Worm (Caenorhabditis elegans): ENCODE measurements around the gene lin-1.

The lin-1 gene

ce11 chrIV:2300186-2300585 lies at the start of gene lin-1:
TSS of gene lin-1 (minus strand) at chrIV:2300286.
- TF ChIP-seq dao-5 (tag; optimal IDR thresholded peaks at IDR 0.05) (no peak), W03F9.2 (tag; optimal IDR thresholded peaks at IDR 0.05) (no peak), him-1 (tag; optimal IDR thresholded peaks at IDR 0.05) (no peak)

ce11 chrIV:2348862-2349321 lies 48.8 kb upstream of the lin-1 start, which contains the start of the genes ppgn-1 and tftc-1:
TSS of gene ppgn-1 (minus strand) at chrIV:2348912.
TSS of gene tftc-1 (plus strand) at chrIV:2349271.
- TF ChIP-seq W03F9.2 (tag; optimal IDR thresholded peaks at IDR 0.05) (peak; percentile 63), dao-5 (tag; optimal IDR thresholded peaks at IDR 0.05) (no peak)

- TF ChIP-seq W03F9.2 (tag; optimal IDR thresholded peaks at IDR 0.05) (no peak), him-1 (tag; optimal IDR thresholded peaks at IDR 0.05) (no peak), dao-5 (tag; optimal IDR thresholded peaks at IDR 0.05) (no peak)
Measured at ce11 chrIV:2334012-2334411, 33.9 kb upstream of the lin-1 start.

- TF ChIP-seq W03F9.2 (tag; optimal IDR thresholded peaks at IDR 0.05) (no peak), him-1 (tag; optimal IDR thresholded peaks at IDR 0.05) (no peak), dao-5 (tag; optimal IDR thresholded peaks at IDR 0.05) (no peak)
Measured at ce11 chrIV:2329540-2329939, 29.5 kb upstream of the lin-1 start, which contains the start of gene nhr-236. TSS of gene nhr-236 (minus strand) at chrIV:2329640.

- no peak for TF ChIP-seq W03F9.2 (tag; optimal IDR thresholded peaks at IDR 0.05)
Measured at ce11 chrIV:2327317-2327716, 27.2 kb upstream of the lin-1 start.

- no peak for TF ChIP-seq dao-5 (tag; optimal IDR thresholded peaks at IDR 0.05)
- TF ChIP-seq him-1 (tag; optimal IDR thresholded peaks at IDR 0.05), result no peak
- TF ChIP-seq W03F9.2 (tag; optimal IDR thresholded peaks at IDR 0.05), result no peak
Measured at ce11 chrIV:2322998-2323397, 22.9 kb upstream of the lin-1 start, which contains the start of gene nsy-4. TSS of gene nsy-4 (plus strand) at chrIV:2323271.

- no peak for TF ChIP-seq him-1 (tag; optimal IDR thresholded peaks at IDR 0.05)
- no peak for TF ChIP-seq W03F9.2 (tag; optimal IDR thresholded peaks at IDR 0.05)
- TF ChIP-seq dao-5 (tag; optimal IDR thresholded peaks at IDR 0.05), result no peak
Measured at ce11 chrIV:2321546-2321945, 21.5 kb upstream of the lin-1 start.

ce11 chrIV:2320009-2320408 lies 19.9 kb upstream of the lin-1 start:
- no peak for TF ChIP-seq W03F9.2 (tag; optimal IDR thresholded peaks at IDR 0.05)
- no peak for TF ChIP-seq dao-5 (tag; optimal IDR thresholded peaks at IDR 0.05)
- TF ChIP-seq him-1 (tag; optimal IDR thresholded peaks at IDR 0.05), result no peak

ce11 chrIV:2316796-2317195 lies 16.7 kb upstream of the lin-1 start:
- TF ChIP-seq him-1 (tag; optimal IDR thresholded peaks at IDR 0.05) (no peak), dao-5 (tag; optimal IDR thresholded peaks at IDR 0.05) (no peak), W03F9.2 (tag; optimal IDR thresholded peaks at IDR 0.05) (no peak)

ce11 chrIV:2316273-2316672 lies 16.2 kb upstream of the lin-1 start, which contains the start of gene Y38F2AL.12:
TSS of gene Y38F2AL.12 (plus strand) at chrIV:2316573.
- TF ChIP-seq W03F9.2 (tag; optimal IDR thresholded peaks at IDR 0.05) (no peak), him-1 (tag; optimal IDR thresholded peaks at IDR 0.05) (no peak), dao-5 (tag; optimal IDR thresholded peaks at IDR 0.05) (no peak)

- TF ChIP-seq dao-5 (tag; optimal IDR thresholded peaks at IDR 0.05), result no peak
- TF ChIP-seq him-1 (tag; optimal IDR thresholded peaks at IDR 0.05), result no peak
- TF ChIP-seq W03F9.2 (tag; optimal IDR thresholded peaks at IDR 0.05), result no peak
Measured at ce11 chrIV:2315545-2315995, 15.5 kb upstream of the lin-1 start, which contains the start of gene vha-3. TSS of gene vha-3 (minus strand) at chrIV:2315945.

- TF ChIP-seq W03F9.2 (tag; optimal IDR thresholded peaks at IDR 0.05) (no peak), dao-5 (tag; optimal IDR thresholded peaks at IDR 0.05) (no peak), him-1 (tag; optimal IDR thresholded peaks at IDR 0.05) (no peak)
Measured at ce11 chrIV:2314862-2315261, 14.8 kb upstream of the lin-1 start.

ce11 chrIV:2313721-2314683 lies 13.9 kb upstream of the lin-1 start, which contains the start of gene vha-11:
TSS of gene vha-11 (minus strand) at chrIV:2314567.
- TF ChIP-seq W03F9.2 (tag; optimal IDR thresholded peaks at IDR 0.05), result no peak
- no peak for TF ChIP-seq dao-5 (tag; optimal IDR thresholded peaks at IDR 0.05)
- TF ChIP-seq him-1 (tag; optimal IDR thresholded peaks at IDR 0.05), result no peak

- TF ChIP-seq him-1 (tag; optimal IDR thresholded peaks at IDR 0.05) (no peak), W03F9.2 (tag; optimal IDR thresholded peaks at IDR 0.05) (no peak), dao-5 (tag; optimal IDR thresholded peaks at IDR 0.05) (no peak)
Measured at ce11 chrIV:2311554-2311953, 11.5 kb upstream of the lin-1 start.

Data from whole organism, L4/young adult.